Worm (Caenorhabditis elegans): ENCODE measurements around the gene sel-2.

sel-2 gene

DNA sequence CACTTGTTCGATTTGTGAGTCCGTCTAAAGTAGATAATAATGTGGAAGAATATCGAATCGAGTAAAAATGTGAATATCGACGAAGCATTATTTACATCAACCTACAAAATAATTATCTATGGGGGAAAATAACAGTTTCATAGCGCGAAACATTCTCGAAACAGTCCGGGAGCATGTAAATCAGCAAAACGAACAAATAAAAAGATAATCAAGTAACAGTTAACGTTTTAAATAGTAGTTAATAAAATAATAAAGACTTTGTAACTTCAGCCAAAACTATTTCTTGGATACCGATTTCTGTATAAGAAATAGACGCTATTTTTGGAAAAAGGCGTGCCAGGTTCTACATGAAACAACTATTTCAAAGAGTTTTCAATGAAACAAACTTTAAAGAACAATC, 44.2 kb downstream of the sel-2 start, which contains the start of gene mlcd-1:
mlcd-1 (minus strand) TSS at position 101 of the 400 bp plus-strand sequence.
- no peak for TF ChIP-seq rec-8 (tag; optimal IDR thresholded peaks at IDR 0.05)
- no peak for TF ChIP-seq B0035.1 (tag; optimal IDR thresholded peaks at IDR 0.05)
- no peak for TF ChIP-seq hsf-1 (GFP tag; IDR thresholded peaks at IDR 0.05)

DNA sequence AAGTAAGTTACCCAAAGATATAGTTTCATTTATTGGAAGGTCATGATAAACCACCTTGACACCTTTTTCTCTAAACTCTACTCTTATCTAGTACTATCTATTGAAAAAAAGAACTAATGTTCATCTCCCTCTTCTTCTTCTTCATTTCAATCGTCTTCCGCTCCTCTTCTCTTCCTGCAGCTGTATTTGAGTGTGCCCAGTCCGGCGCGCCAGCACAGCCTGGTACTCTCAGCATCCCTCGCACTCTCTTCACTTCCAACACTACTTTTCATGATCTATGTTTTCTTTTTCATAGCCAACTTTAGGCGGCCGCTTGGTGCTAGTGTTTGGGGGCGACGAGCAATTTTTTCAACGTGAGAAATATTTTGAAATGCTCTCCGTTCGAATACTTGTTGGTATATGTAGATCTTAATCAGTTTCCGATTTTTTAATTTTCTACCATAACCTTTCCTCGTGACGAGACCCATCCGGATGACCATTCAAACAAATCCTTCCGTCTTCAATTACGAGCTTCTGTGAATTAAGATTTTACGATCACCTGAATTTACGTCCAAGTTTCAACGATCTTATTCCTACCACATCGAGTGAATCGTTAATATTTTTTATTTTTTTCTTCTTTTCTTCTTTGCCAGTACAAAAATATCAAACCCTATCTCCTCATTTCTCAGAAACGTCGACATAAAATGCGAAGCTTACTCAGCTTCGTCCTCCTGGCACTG, 50.0 kb downstream of the sel-2 start, which contains the start of gene pan-1:
pan-1 (plus strand) TSS at position 669 of the 719 bp plus-strand sequence.
- TF ChIP-seq B0019.2 (GFP tag; conservative IDR thresholded peaks at IDR 0.05) (no peak), F33H1.4 (GFP tag; IDR thresholded peaks at IDR 0.05) (no peak), egrh-3 (GFP tag; IDR thresholded peaks at IDR 0.05) (0 out of 2 replicates have a peak, but pooled peaks have one; percentile 11), hmg-1.2 (GFP tag; IDR thresholded peaks at IDR 0.05) (peak; percentile 76; the same call in 1 of the 2 replicates), attf-5 (GFP tag; optimal IDR thresholded peaks at IDR 0.05) (no peak), akir-1 (GFP tag; optimal IDR thresholded peaks at IDR 0.05) (no peak), nhr-80 (tag; optimal IDR thresholded peaks at IDR 0.05) (peak; percentile 48), zfh-2 (GFP tag; conservative IDR thresholded peaks at IDR 0.05) (peak; percentile 62), attf-6 (GFP tag; IDR thresholded peaks at IDR 0.05) (no peak), cebp-1 (GFP tag; IDR thresholded peaks at IDR 0.05) (no peak), cebp-1 (tag; optimal IDR thresholded peaks at IDR 0.05) (peak; percentile 34), ceh-91 (GFP tag; IDR thresholded peaks at IDR 0.05) (no peak), ekl-4 (GFP tag; IDR thresholded peaks at IDR 0.05) (no peak), lin-35 (GFP tag; optimal IDR thresholded peaks at IDR 0.05) (no peak)

DNA sequence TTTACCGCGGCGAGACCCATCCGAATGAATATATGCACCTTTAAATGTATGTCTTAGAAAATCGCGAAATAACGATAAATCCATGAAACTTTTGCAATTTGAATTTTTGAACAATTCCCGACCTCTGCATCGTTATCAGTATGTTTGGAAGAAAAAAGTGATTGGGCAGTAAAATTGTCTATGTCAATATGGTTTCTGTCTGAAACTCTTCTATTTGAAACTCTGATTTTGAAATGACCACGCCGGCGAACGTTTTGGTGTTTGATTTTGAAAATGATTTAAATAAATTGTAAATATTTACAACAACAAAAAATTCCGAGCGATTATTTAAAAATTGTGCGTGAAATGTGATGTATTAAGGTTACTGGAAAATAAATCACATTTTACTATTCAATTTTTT, 50.9 kb downstream of the sel-2 start:
- peak; percentile 43 for TF ChIP-seq nhr-80 (tag; optimal IDR thresholded peaks at IDR 0.05)
- TF ChIP-seq nfya-1 (tag; optimal IDR thresholded peaks at IDR 0.05; ENCODE audit: borderline replicate concordance, insufficient read depth), result no peak

DNA sequence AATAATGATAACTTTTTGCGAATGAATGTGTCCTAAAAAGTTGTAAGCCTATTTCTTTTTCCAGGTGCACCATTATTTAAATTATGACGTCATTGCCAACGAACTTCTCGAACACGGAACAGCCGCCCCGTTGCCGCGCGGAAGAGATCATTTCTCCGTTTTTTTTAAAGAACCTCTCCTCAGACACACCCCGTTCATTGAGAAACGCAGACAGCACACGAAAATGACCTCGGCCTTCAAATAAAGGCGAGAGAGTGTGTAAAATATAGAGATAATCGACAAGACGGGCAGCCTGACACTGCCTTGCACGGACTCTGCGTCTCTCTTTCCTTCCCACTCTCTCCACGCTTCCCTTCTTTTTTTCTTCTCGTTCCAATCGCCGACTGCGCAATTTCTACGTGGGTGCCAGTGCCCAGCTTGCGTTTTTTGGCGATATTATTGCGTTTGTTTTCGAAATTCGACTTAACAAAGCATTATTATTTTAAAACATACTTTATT, 51.7 kb downstream of the sel-2 start:
- TF ChIP-seq C06A6.2 (GFP tag; conservative IDR thresholded peaks at IDR 0.05), result 0 out of 2 replicates have a peak, but pooled peaks have one; percentile 49
- TF ChIP-seq nfyb-1 (GFP tag; IDR thresholded peaks at IDR 0.05), result no peak
- no peak for TF ChIP-seq snpc-4 (GFP tag; optimal IDR thresholded peaks at IDR 0.05)
- TF ChIP-seq snpc-4 (tag; optimal IDR thresholded peaks at IDR 0.05), result peak in 2 of 4 experiments; percentile 6 to 10
- no peak for TF ChIP-seq ztf-28 (GFP tag; IDR thresholded peaks at IDR 0.05)
- TF ChIP-seq unc-62 (GFP tag; optimal IDR thresholded peaks at IDR 0.05), result no peak
- peak; percentile 22 for TF ChIP-seq ztf-22 (GFP tag; optimal IDR thresholded peaks at IDR 0.05)
- peak; percentile 68 for TF ChIP-seq lin-40 (tag; optimal IDR thresholded peaks at IDR 0.05)
- no peak for TF ChIP-seq Y56A3A.18 (GFP tag; IDR thresholded peaks at IDR 0.05)
- peak in 1 of 3 experiments; percentile 36 for TF ChIP-seq lin-35 (GFP tag; optimal IDR thresholded peaks at IDR 0.05)
- TF ChIP-seq tbp1 (GFP tag; optimal IDR thresholded peaks at IDR 0.05), result peak; percentile 17
- peak; percentile 3 for TF ChIP-seq unc-130 (GFP tag; optimal IDR thresholded peaks at IDR 0.05)
- no peak for TF ChIP-seq bed-2 (GFP tag; IDR thresholded peaks at IDR 0.05)
- TF ChIP-seq cebp-1 (GFP tag; IDR thresholded peaks at IDR 0.05), result no peak
- TF ChIP-seq cebp-1 (tag; optimal IDR thresholded peaks at IDR 0.05), result peak; percentile 53
- no peak for TF ChIP-seq egl-18 (GFP tag; IDR thresholded peaks at IDR 0.05)
- TF ChIP-seq K11D2.4 (GFP tag; IDR thresholded peaks at IDR 0.05), result no peak
- no peak for TF ChIP-seq F55B11.4 (tag; optimal IDR thresholded peaks at IDR 0.05; ENCODE audit: borderline replicate concordance, insufficient read depth)
- no peak for TF ChIP-seq F22D6.2 (tag; optimal IDR thresholded peaks at IDR 0.05)
- no peak for TF ChIP-seq Y95B8A.8 (GFP tag; IDR thresholded peaks at IDR 0.05)
- TF ChIP-seq egl-44 (GFP tag; IDR thresholded peaks at IDR 0.05), result no peak
- TF ChIP-seq pha-4 (tag; optimal IDR thresholded peaks at IDR 0.05), result no peak
- TF ChIP-seq dox-1 (GFP tag; IDR thresholded peaks at IDR 0.05), result peak; percentile 71
- peak; percentile 70 for TF ChIP-seq nhr-80 (tag; optimal IDR thresholded peaks at IDR 0.05)
- TF ChIP-seq atf-7 (tag; optimal IDR thresholded peaks at IDR 0.05), result peak; percentile 72
- peak; percentile 72 for TF ChIP-seq pbrm-1 (GFP tag; IDR thresholded peaks at IDR 0.05)
- peak; percentile 87 for TF ChIP-seq zfh-2 (GFP tag; conservative IDR thresholded peaks at IDR 0.05)
- TF ChIP-seq hlh-12 (tag; optimal IDR thresholded peaks at IDR 0.05), result no peak
